Fruit fly (Drosophila melanogaster) whole organism, embryonic: Measurements from ENCODE around the gene CG9799.

Experiments
- Adf1 ChIP-seq: fragments of 200-800 bp; sonication (Bioruptor generic); IDR thresholded peaks from 2 replicates; pipeline ENCODE4 v1.3.6; 2022; ENCODE audit warnings: missing biosample characterization, missing genetic modification characterization
- CG10209 ChIP-seq: fragments of 200-800 bp; sonication (Bioruptor generic); optimal IDR thresholded peaks from 3 replicates; lab custom pipeline; 2017; ENCODE audit warnings: missing biosample characterization, mild to moderate bottlenecking, missing genetic modification characterization, missing genetic modification reagents
- CG2875 ChIP-seq: fragments of 200-800 bp; sonication (Bioruptor generic); optimal IDR thresholded peaks from 2 replicates; lab custom pipeline; 2017; ENCODE audit warnings: missing biosample characterization, mild to moderate bottlenecking, missing genetic modification characterization, missing genetic modification reagents
- CG4730 ChIP-seq: fragments of 200-800 bp; sonication (Bioruptor generic); IDR thresholded peaks from 2 replicates; pipeline ENCODE4 v1.3.6; 2022; ENCODE audit warnings: missing biosample characterization, missing genetic modification characterization
- CG6654 ChIP-seq: fragments of 200-800 bp; sonication (Bioruptor generic); optimal IDR thresholded peaks from 2 replicates; lab custom pipeline; 2017; ENCODE audit warnings: missing biosample characterization, mild to moderate bottlenecking, missing genetic modification characterization
- CG9876 ChIP-seq: fragments of 200-800 bp; sonication (Bioruptor generic); optimal IDR thresholded peaks from 2 replicates; lab custom pipeline; 2016; ENCODE audit warnings: missing biosample characterization, missing genetic modification characterization
- HLH4C ChIP-seq: fragments of 200-800 bp; sonication (Bioruptor generic); IDR thresholded peaks from 3 replicates; pipeline ENCODE4 v1.3.6; 2022; ENCODE audit warnings: missing biosample characterization, missing genetic modification characterization; ENCODE audit not compliant: partially characterized antibody
- TFAM ChIP-seq: fragments of 200-800 bp; sonication (Bioruptor generic); optimal IDR thresholded peaks from 2 replicates; lab custom pipeline; 2017; ENCODE audit warnings: missing biosample characterization, missing genetic modification characterization, inconsistent platforms
- bsh ChIP-seq, 2 experiments: fragments of 200-800 bp; sonication (Bioruptor generic); optimal IDR thresholded peaks; 2 replicates each; lab custom pipeline; 2017 to 2018; ENCODE audit warnings: mild to moderate bottlenecking in 2 of 2, missing biosample characterization in 2 of 2, missing genetic modification characterization in 2 of 2, moderate library complexity in 1 of 2
- cad ChIP-seq: fragments of >200 bp; optimal IDR thresholded peaks from 2 replicates; lab custom pipeline; 2017; ENCODE audit warnings: missing biosample characterization, missing genetic modification characterization
- dmrt11E ChIP-seq: fragments of 200-800 bp; sonication (Bioruptor generic); optimal IDR thresholded peaks from 3 replicates; lab custom pipeline; 2018; ENCODE audit warnings: missing biosample characterization, mild to moderate bottlenecking, missing genetic modification characterization, moderate library complexity
- zen ChIP-seq: fragments of 200-800 bp; sonication (Bioruptor generic); optimal IDR thresholded peaks from 3 replicates; lab custom pipeline; 2018; ENCODE audit warnings: missing biosample characterization, mild to moderate bottlenecking, missing genetic modification characterization, moderate library complexity
- zfh2 ChIP-seq: fragments of 200-800 bp; sonication (Bioruptor generic); optimal IDR thresholded peaks from 2 replicates; lab custom pipeline; 2016; ENCODE audit warnings: missing biosample characterization, missing genetic modification characterization

dm6 chr3R:13434325-13435168 is 46.0 kb upstream of the CG9799 start, which contains the start of gene yrt:
- TF ChIP-seq CG9876 (GFP tag; lab: Kevin White, UChicago) (no peak), CG10209 (no peak), HLH4C (GFP tag; lab: Robert Waterston, UW) (no peak), bsh (GFP tag; optimal IDR thresholded peaks at IDR 0.05; lab: Kevin White, UChicago) (no peak), zen (tag; lab: Kevin White, UChicago) (peak; percentile 25), dmrt11E (tag; lab: Kevin White, UChicago) (no peak), CG4730 (GFP tag; lab: Robert Waterston, UW) (no peak), CG6654 (GFP tag; lab: Kevin White, UChicago) (no peak), TFAM (GFP tag; lab: Kevin White, UChicago) (no peak), cad (GFP tag; lab: Kevin White, UChicago) (no peak), zfh2 (GFP tag; lab: Kevin White, UChicago) (no peak), Adf1 (GFP tag; lab: Robert Waterston, UW) (no peak), CG2875 (GFP tag; lab: Kevin White, UChicago) (no peak)
